Worm (Caenorhabditis elegans) whole organism, L2 larva: ENCODE data around the gene F20D6.10.

Experiments used
- alr-1 ChIP-seq: fragments of 150-350 bp; optimal IDR thresholded peaks from 2 replicates; lab custom pipeline; 2014; ENCODE audit warnings: missing biosample characterization, missing genetic modification characterization
- aly-2 ChIP-seq: fragments of 150-350 bp; optimal IDR thresholded peaks from 2 replicates; lab custom pipeline; 2014; ENCODE audit warnings: missing biosample characterization, missing genetic modification characterization
- ama-1 ChIP-seq: fragments of 150-350 bp; optimal IDR thresholded peaks from 2 replicates; lab custom pipeline; 2018; ENCODE audit warnings: inconsistent platforms
- ceh-82 ChIP-seq: fragments of 150-350 bp; optimal IDR thresholded peaks from 2 replicates; lab custom pipeline; 2014; ENCODE audit warnings: missing biosample characterization, missing genetic modification characterization
- fos-1 ChIP-seq: fragments of 150-350 bp; optimal IDR thresholded peaks from 2 replicates; lab custom pipeline; 2014; ENCODE audit warnings: missing biosample characterization, missing genetic modification characterization
- lin-11 ChIP-seq: fragments of 150-350 bp; sonication (generic microtip); optimal IDR thresholded peaks from 2 replicates; lab custom pipeline; 2014; ENCODE audit warnings: missing biosample characterization, missing genetic modification characterization, inconsistent platforms, mixed read lengths
- lsy-2 ChIP-seq, 2 experiments: fragments of 150-350 bp in 1 of 2; sonication (generic microtip) in 1 of 2; optimal IDR thresholded peaks; 2 replicates each; lab custom pipeline; 2014 to 2017; ENCODE audit warnings: missing biosample characterization in 2 of 2, missing genetic modification characterization in 2 of 2
- mdl-1 ChIP-seq, 2 experiments: fragments of 150-350 bp in 1 of 2; sonication (generic microtip) in 1 of 2; optimal IDR thresholded peaks; 2 replicates each; lab custom pipeline; 2017; ENCODE audit warnings: missing biosample characterization in 2 of 2, missing genetic modification characterization in 2 of 2
- nhr-11 ChIP-seq: fragments of 150-350 bp; optimal IDR thresholded peaks from 2 replicates; lab custom pipeline; 2014; ENCODE audit warnings: missing biosample characterization, missing genetic modification characterization
- nhr-12 ChIP-seq: fragments of 150-350 bp; optimal IDR thresholded peaks from 2 replicates; lab custom pipeline; 2014; ENCODE audit warnings: missing biosample characterization, missing genetic modification characterization
- skn-1 ChIP-seq: sonication (generic microtip); optimal IDR thresholded peaks from 2 replicates; lab custom pipeline; 2017; ENCODE audit warnings: missing biosample characterization, missing genetic modification characterization
- unc-62 ChIP-seq: fragments of 150-350 bp; optimal IDR thresholded peaks from 2 replicates; lab custom pipeline; 2014; ENCODE audit warnings: missing biosample characterization, missing genetic modification reagents, missing genetic modification characterization

- TF ChIP-seq ama-1 (lab: Kevin White, UChicago) = no peak
- TF ChIP-seq lin-11 (tag; lab: Kevin White, UChicago) = no peak
- no peak for TF ChIP-seq aly-2 (tag; lab: Kevin White, UChicago)
- TF ChIP-seq unc-62 (GFP tag; lab: Kevin White, UChicago) = no peak
- no peak for TF ChIP-seq skn-1 (tag; lab: Kevin White, UChicago)
- no peak for TF ChIP-seq mdl-1 (tag; optimal IDR thresholded peaks at IDR 0.05; lab: Kevin White, UChicago)
- TF ChIP-seq alr-1 = no peak
- no peak for TF ChIP-seq ceh-82
- no peak for TF ChIP-seq nhr-12 (tag; lab: Kevin White, UChicago)
- TF ChIP-seq lsy-2 (tag; optimal IDR thresholded peaks at IDR 0.05; lab: Kevin White, UChicago) = no peak
- TF ChIP-seq nhr-11 = no peak
- TF ChIP-seq fos-1 (tag; lab: Kevin White, UChicago) = no peak
Measured at ce11 chrV:8239928-8240327, 44.2 kb upstream of the F20D6.10 start, which contains the start of gene C16D9.3.
